Fruit fly (Drosophila melanogaster) whole organism, prepupa: ENCODE data around the gene Es2.

Experiments used
- CG10669 ChIP-seq: fragments of 200-800 bp; sonication (Bioruptor generic); optimal IDR thresholded peaks from 3 replicates; lab custom pipeline; 2018; ENCODE audit warnings: missing biosample characterization, mild to moderate bottlenecking, missing genetic modification characterization, moderate library complexity
- CG16779 ChIP-seq: fragments of 200-800 bp; sonication (Bioruptor generic); optimal IDR thresholded peaks from 3 replicates; lab custom pipeline; 2017; ENCODE audit warnings: missing biosample characterization, mild to moderate bottlenecking, missing genetic modification characterization
- CG31627 ChIP-seq: fragments of 200-800 bp; sonication (Bioruptor generic); optimal IDR thresholded peaks from 3 replicates; lab custom pipeline; 2016; ENCODE audit warnings: missing biosample characterization, missing genetic modification characterization
- CG34406 ChIP-seq: fragments of 200-800 bp; sonication (Bioruptor generic); optimal IDR thresholded peaks from 3 replicates; lab custom pipeline; 2016; ENCODE audit warnings: missing biosample characterization, missing genetic modification characterization
- CG8119 ChIP-seq: fragments of 200-800 bp; sonication (Bioruptor generic); IDR thresholded peaks from 3 replicates; pipeline ENCODE4 v1.3.6; 2022; ENCODE audit warnings: missing biosample characterization, missing genetic modification characterization
- CG9139 ChIP-seq: fragments of 200-800 bp; sonication (Bioruptor generic); optimal IDR thresholded peaks from 3 replicates; lab custom pipeline; 2017; ENCODE audit warnings: missing biosample characterization, mild to moderate bottlenecking, missing genetic modification characterization
- Hr38 ChIP-seq: sonication (Bioruptor generic); optimal IDR thresholded peaks from 2 replicates; lab custom pipeline; 2016; ENCODE audit warnings: missing biosample characterization, missing genetic modification characterization
- Hr39 ChIP-seq: fragments of 200-800 bp; sonication (Bioruptor generic); optimal IDR thresholded peaks from 2 replicates; lab custom pipeline; 2016; ENCODE audit warnings: missing biosample characterization, missing genetic modification characterization
- acj6 ChIP-seq: fragments of 200-800 bp; sonication (Bioruptor generic); optimal IDR thresholded peaks from 3 replicates; lab custom pipeline; 2016; ENCODE audit warnings: missing biosample characterization, missing genetic modification characterization
- pdm3 ChIP-seq: fragments of 200-800 bp; sonication (Bioruptor generic); optimal IDR thresholded peaks from 3 replicates; lab custom pipeline; 2016; ENCODE audit warnings: missing biosample characterization, missing genetic modification characterization
- salr ChIP-seq, 2 experiments: fragments of 200-800 bp; sonication (Bioruptor generic); optimal IDR thresholded peaks; 3 replicates each; lab custom pipeline; 2016 to 2018; ENCODE audit warnings: missing biosample characterization in 2 of 2, missing genetic modification characterization in 2 of 2, mild to moderate bottlenecking in 1 of 2
- svp ChIP-seq: fragments of 200-800 bp; sonication (Bioruptor generic); peaks from one replicate; lab custom pipeline; 2016; ENCODE audit warnings: missing biosample characterization, missing genetic modification characterization

dm6 chrX:8490976-8491345 lies 29.7 kb downstream of the Es2 start:
- TF ChIP-seq Hr39 (GFP tag; lab: Kevin White, UChicago) (peak; percentile 20), CG31627 (GFP tag; lab: Kevin White, UChicago) (peak; percentile 29), pdm3 (GFP tag; lab: Kevin White, UChicago) (no peak), CG34406 (GFP tag; lab: Kevin White, UChicago) (no peak), CG9139 (GFP tag; lab: Kevin White, UChicago) (no peak), CG16779 (tag; lab: Kevin White, UChicago) (no peak), salr (GFP tag; optimal IDR thresholded peaks at IDR 0.05; lab: Kevin White, UChicago) (no peak), acj6 (GFP tag; lab: Kevin White, UChicago) (peak; percentile 23), svp (GFP tag; lab: Kevin White, UChicago) (peak; percentile 70), CG10669 (GFP tag; lab: Kevin White, UChicago) (peak; percentile 97), CG8119 (no peak), Hr38 (GFP tag; lab: Kevin White, UChicago) (no peak)
